Worm (Caenorhabditis elegans) whole organism, L1 larva: ENCODE results near the gene str-46.

Experiments used
- mdl-1 ChIP-seq, 2 experiments: fragments of 150-350 bp; optimal IDR thresholded peaks; 2 replicates each; lab custom pipeline; 2014 to 2017; ENCODE audit warnings: missing biosample characterization in 2 of 2, missing genetic modification characterization in 2 of 2, inconsistent platforms in 1 of 2
- unc-62 ChIP-seq: fragments of 150-350 bp; optimal IDR thresholded peaks from 2 replicates; lab custom pipeline; 2014; ENCODE audit warnings: missing biosample characterization, missing genetic modification reagents, missing genetic modification characterization

DNA sequence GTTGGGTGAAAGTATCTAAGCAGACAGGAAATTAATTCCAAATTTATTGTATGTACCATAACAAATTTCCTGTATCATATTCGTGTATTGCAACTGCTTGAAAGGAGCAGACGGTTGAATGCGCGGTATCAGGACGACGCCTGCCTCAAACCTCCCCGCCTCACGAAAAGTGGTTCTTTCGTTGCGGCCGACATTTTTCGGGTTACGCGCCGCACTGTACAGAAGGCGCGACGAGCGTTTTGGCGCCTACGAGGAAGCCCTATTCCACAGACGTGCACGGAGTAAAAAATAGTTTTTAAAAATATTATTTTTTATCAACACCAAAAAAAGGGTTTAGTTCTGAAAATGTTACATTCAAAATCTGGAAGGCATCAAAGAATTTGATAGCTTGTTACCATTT lies 20.4 kb upstream of the str-46 start:
- TF ChIP-seq mdl-1 (tag; optimal IDR thresholded peaks at IDR 0.05; lab: Kevin White, UChicago) = no peak
- no peak for TF ChIP-seq unc-62 (GFP tag; lab: Kevin White, UChicago)
